Fruit fly (Drosophila melanogaster) whole organism, embryonic: ENCODE results near the gene Zasp66.

Source experiments
- B-H2 ChIP-seq: fragments of 200-800 bp; sonication (Bioruptor generic); optimal IDR thresholded peaks from 2 replicates; lab custom pipeline; 2018; ENCODE audit warnings: missing biosample characterization, mild to moderate bottlenecking, missing genetic modification characterization
- CG10147 ChIP-seq: fragments of 200-800 bp; sonication (Bioruptor generic); optimal IDR thresholded peaks from 2 replicates; lab custom pipeline; 2019; ENCODE audit warnings: missing biosample characterization, mild to moderate bottlenecking, missing genetic modification characterization, moderate library complexity
- CG10209 ChIP-seq: fragments of 200-800 bp; sonication (Bioruptor generic); optimal IDR thresholded peaks from 3 replicates; lab custom pipeline; 2017; ENCODE audit warnings: missing biosample characterization, mild to moderate bottlenecking, missing genetic modification characterization, missing genetic modification reagents
- CG11504 ChIP-seq: fragments of 200-800 bp; sonication (Bioruptor generic); optimal IDR thresholded peaks from 3 replicates; lab custom pipeline; 2019; ENCODE audit warnings: missing biosample characterization, mild to moderate bottlenecking, missing genetic modification characterization, moderate library complexity
- CG11695 ChIP-seq: fragments of 200-800 bp; sonication (Bioruptor generic); IDR thresholded peaks from 3 replicates; pipeline ENCODE4 v1.3.6; 2022; ENCODE audit warnings: missing biosample characterization, missing genetic modification characterization
- CG12299 ChIP-seq: fragments of 200-800 bp; sonication (Bioruptor generic); optimal IDR thresholded peaks from 2 replicates; lab custom pipeline; 2018; ENCODE audit warnings: missing biosample characterization, mild to moderate bottlenecking, missing genetic modification characterization
- CG13123 ChIP-seq: fragments of 200-800 bp; sonication (Bioruptor generic); optimal IDR thresholded peaks from 2 replicates; lab custom pipeline; 2016; ENCODE audit warnings: missing biosample characterization, missing genetic modification characterization
- CG13424 ChIP-seq: fragments of 200-800 bp; sonication (Bioruptor generic); optimal IDR thresholded peaks from 2 replicates; lab custom pipeline; 2019; ENCODE audit warnings: missing biosample characterization, mild to moderate bottlenecking, missing genetic modification characterization, moderate library complexity
- CG14014 ChIP-seq: fragments of 200-800 bp; sonication (Bioruptor generic); IDR thresholded peaks from 2 replicates; pipeline ENCODE4 v1.3.6; 2022; ENCODE audit warnings: missing biosample characterization, missing genetic modification characterization
- CG14441 ChIP-seq: fragments of 200-800 bp; sonication (Bioruptor generic); IDR thresholded peaks from 2 replicates; pipeline ENCODE4 v1.3.6; 2022; ENCODE audit warnings: missing biosample characterization, missing genetic modification characterization
- CG1647 ChIP-seq: fragments of 200-800 bp; sonication (Bioruptor generic); optimal IDR thresholded peaks from 3 replicates; lab custom pipeline; 2016; ENCODE audit warnings: missing biosample characterization, missing genetic modification characterization
- CG16779 ChIP-seq: fragments of 200-800 bp; sonication (Bioruptor generic); IDR thresholded peaks from 2 replicates; pipeline ENCODE4 v1.3.6; 2022; ENCODE audit warnings: missing biosample characterization, missing genetic modification characterization
- CG17186 ChIP-seq: fragments of 200-800 bp; sonication (Bioruptor generic); optimal IDR thresholded peaks from 3 replicates; lab custom pipeline; 2017; ENCODE audit warnings: missing biosample characterization, missing genetic modification reagents, missing genetic modification characterization
- CG18011 ChIP-seq: fragments of 200-800 bp; sonication (Bioruptor generic); optimal IDR thresholded peaks from 2 replicates; lab custom pipeline; 2017; ENCODE audit warnings: missing biosample characterization, missing genetic modification characterization, mild to moderate bottlenecking, moderate library complexity, missing genotype
- CG3281 ChIP-seq: fragments of 200-800 bp; sonication (Bioruptor generic); optimal IDR thresholded peaks from 3 replicates; lab custom pipeline; 2017; ENCODE audit warnings: missing biosample characterization, mild to moderate bottlenecking, missing genetic modification characterization
- CG34224 ChIP-seq: fragments of 200-800 bp; sonication (Bioruptor generic); IDR thresholded peaks from 3 replicates; pipeline ENCODE4 v1.3.6; 2022; ENCODE audit warnings: missing biosample characterization, missing genetic modification characterization; ENCODE audit not compliant: partially characterized antibody
- CG43689 ChIP-seq: fragments of 200-800 bp; sonication (Bioruptor generic); IDR thresholded peaks from 2 replicates; pipeline ENCODE4 v1.3.6; 2022; ENCODE audit warnings: missing biosample characterization, missing genetic modification characterization
- CG4617 ChIP-seq: fragments of 200-800 bp; sonication (Bioruptor generic); optimal IDR thresholded peaks from 3 replicates; lab custom pipeline; 2016; ENCODE audit warnings: missing biosample characterization, missing genetic modification characterization, borderline replicate concordance
- CG6854 ChIP-seq: fragments of 200-800 bp; sonication (Bioruptor generic); optimal IDR thresholded peaks from 3 replicates; lab custom pipeline; 2017; ENCODE audit warnings: missing biosample characterization, mild to moderate bottlenecking, missing genetic modification characterization
- CG8924 ChIP-seq: fragments of 200-800 bp; optimal IDR thresholded peaks from 3 replicates; lab custom pipeline; 2019; ENCODE audit warnings: missing biosample characterization, mild to moderate bottlenecking, missing genetic modification characterization, moderate library complexity
- CG8944 ChIP-seq: fragments of 200-800 bp; sonication (Bioruptor generic); optimal IDR thresholded peaks from 3 replicates; lab custom pipeline; 2016; ENCODE audit warnings: missing biosample characterization, missing genetic modification characterization
- D19B ChIP-seq: fragments of 200-800 bp; sonication (Bioruptor generic); optimal IDR thresholded peaks from 2 replicates; lab custom pipeline; 2017; ENCODE audit warnings: missing biosample characterization, mild to moderate bottlenecking, missing genetic modification characterization
- Doc2 ChIP-seq: fragments of 200-800 bp; sonication (Bioruptor generic); IDR thresholded peaks from 2 replicates; pipeline ENCODE4 v1.3.6; 2022; ENCODE audit warnings: missing biosample characterization, missing genetic modification characterization
- Fer3 ChIP-seq: fragments of 200-800 bp; sonication (Bioruptor generic); optimal IDR thresholded peaks from 2 replicates; lab custom pipeline; 2018; ENCODE audit warnings: missing biosample characterization, mild to moderate bottlenecking, missing genetic modification characterization, moderate library complexity
- Hmr ChIP-seq: fragments of 200-800 bp; sonication (Bioruptor generic); optimal IDR thresholded peaks from 3 replicates; lab custom pipeline; 2017; ENCODE audit warnings: mild to moderate bottlenecking, missing biosample characterization, missing genetic modification reagents, missing genetic modification characterization
- Hr78 ChIP-seq, 2 experiments: fragments of 200-800 bp in 1 of 2; fragments of >200 bp in 1 of 2; sonication (Bioruptor generic) in 1 of 2; optimal IDR thresholded peaks; 2 replicates each; lab custom pipeline; 2017 to 2019; ENCODE audit warnings: missing biosample characterization in 2 of 2, missing genetic modification characterization in 2 of 2, mild to moderate bottlenecking in 1 of 2, moderate library complexity in 1 of 2
- NC2α ChIP-seq: fragments of 200-800 bp; sonication (Bioruptor generic); optimal IDR thresholded peaks from 2 replicates; lab custom pipeline; 2016; ENCODE audit warnings: missing biosample characterization, missing genetic modification characterization
- Neu2 ChIP-seq: fragments of 200-800 bp; sonication (Bioruptor generic); optimal IDR thresholded peaks from 3 replicates; lab custom pipeline; 2016; ENCODE audit warnings: missing biosample characterization, missing genetic modification characterization, borderline replicate concordance
- NfI ChIP-seq: fragments of 200-800 bp; sonication (Bioruptor generic); optimal IDR thresholded peaks from 3 replicates; lab custom pipeline; 2018; ENCODE audit warnings: missing biosample characterization, mild to moderate bottlenecking, missing genetic modification characterization, moderate library complexity
- Oaz ChIP-seq: fragments of 200-800 bp; sonication (Bioruptor generic); IDR thresholded peaks from 2 replicates; pipeline ENCODE4 v1.3.6; 2022; ENCODE audit warnings: missing biosample characterization, missing genetic modification characterization
- Oli ChIP-seq: fragments of 200-800 bp; sonication (Bioruptor generic); optimal IDR thresholded peaks from 2 replicates; lab custom pipeline; 2018; ENCODE audit warnings: missing biosample characterization, mild to moderate bottlenecking, missing genetic modification characterization, moderate library complexity
- Spps ChIP-seq: fragments of 200-800 bp; sonication (Bioruptor generic); optimal IDR thresholded peaks from 2 replicates; lab custom pipeline; 2018; ENCODE audit warnings: missing biosample characterization, mild to moderate bottlenecking, missing genetic modification characterization
- Taf1 ChIP-seq: fragments of 200-800 bp; sonication (Bioruptor generic); IDR thresholded peaks from 2 replicates; pipeline ENCODE4 v1.3.6; 2022; ENCODE audit warnings: missing biosample characterization, missing genetic modification characterization
- bowl ChIP-seq: fragments of 200-800 bp; sonication (Bioruptor generic); IDR thresholded peaks from 2 replicates; pipeline ENCODE4 v1.3.6; 2022; ENCODE audit warnings: missing biosample characterization, missing genetic modification characterization
- dimm ChIP-seq: fragments of 200-800 bp; sonication (Bioruptor generic); IDR thresholded peaks from 2 replicates; pipeline ENCODE4 v1.3.6; 2022; ENCODE audit warnings: missing biosample characterization, missing genetic modification characterization
- fd96Cb ChIP-seq: fragments of 200-800 bp; sonication (Bioruptor generic); optimal IDR thresholded peaks from 2 replicates; lab custom pipeline; 2018; ENCODE audit warnings: missing biosample characterization, mild to moderate bottlenecking, missing genetic modification characterization, moderate library complexity
- hth ChIP-seq: fragments of >200 bp; optimal IDR thresholded peaks from 2 replicates; lab custom pipeline; 2017; ENCODE audit warnings: inconsistent platforms
- insv ChIP-seq, 2 experiments: fragments of 200-800 bp; sonication (Bioruptor generic); optimal IDR thresholded peaks; 3 replicates each; lab custom pipeline; 2016 to 2018; ENCODE audit warnings: missing biosample characterization in 2 of 2, missing genetic modification characterization in 2 of 2
- lov ChIP-seq, 2 experiments: fragments of 200-800 bp in 1 of 2; fragments of >200 bp in 1 of 2; sonication (Bioruptor generic) in 1 of 2; IDR thresholded peaks in 1 of 2; optimal IDR thresholded peaks in 1 of 2; 2 replicates in 1 of 2; 3 replicates in 1 of 2; pipeline versions ENCODE4 v1.3.6 to Lab custom; 2017 to 2022; ENCODE audit warnings: missing biosample characterization in 1 of 2, missing genetic modification characterization in 1 of 2
- org-1 ChIP-seq: fragments of 200-800 bp; sonication (Bioruptor generic); optimal IDR thresholded peaks from 2 replicates; lab custom pipeline; 2017; ENCODE audit warnings: missing biosample characterization, missing genetic modification characterization
- pb ChIP-seq: fragments of 200-800 bp; sonication (Bioruptor generic); optimal IDR thresholded peaks from 3 replicates; lab custom pipeline; 2016; ENCODE audit warnings: missing biosample characterization, missing genetic modification characterization
- ranshi ChIP-seq: fragments of 200-800 bp; sonication (Bioruptor generic); IDR thresholded peaks from 2 replicates; pipeline ENCODE4 v1.3.6; 2022; ENCODE audit warnings: missing biosample characterization, missing genetic modification characterization
- schlank ChIP-seq: fragments of 200-800 bp; sonication (Bioruptor generic); optimal IDR thresholded peaks from 2 replicates; lab custom pipeline; 2018; ENCODE audit warnings: missing biosample characterization, mild to moderate bottlenecking, missing genetic modification characterization
- slbo ChIP-seq: fragments of 200-800 bp; sonication (Bioruptor generic); IDR thresholded peaks from 2 replicates; pipeline ENCODE4 v1.3.6; 2022; ENCODE audit warnings: missing biosample characterization, missing genetic modification characterization
- sob ChIP-seq: fragments of 200-800 bp; sonication (Bioruptor generic); IDR thresholded peaks from 2 replicates; pipeline ENCODE4 v1.3.6; 2022; ENCODE audit warnings: missing biosample characterization, missing genetic modification characterization
- toy ChIP-seq: fragments of 200-800 bp; sonication (Bioruptor generic); IDR thresholded peaks from 2 replicates; pipeline ENCODE4 v1.3.6; 2022; ENCODE audit warnings: missing biosample characterization, missing genetic modification characterization
- tup ChIP-seq: fragments of 200-800 bp; sonication (Bioruptor generic); optimal IDR thresholded peaks from 2 replicates; lab custom pipeline; 2016; ENCODE audit warnings: missing biosample characterization, mild to moderate bottlenecking, missing genetic modification characterization, moderate library complexity
- unc-4 ChIP-seq: fragments of 200-800 bp; sonication (Bioruptor generic); IDR thresholded peaks from 2 replicates; pipeline ENCODE4 v1.3.6; 2022; ENCODE audit warnings: missing biosample characterization, missing genetic modification characterization; ENCODE audit not compliant: partially characterized antibody
- zfh1 ChIP-seq: fragments of 200-800 bp; sonication (Bioruptor generic); IDR thresholded peaks from 3 replicates; pipeline ENCODE4 v1.3.6; 2022; ENCODE audit warnings: missing biosample characterization, missing genetic modification characterization

Zasp66 gene

DNA sequence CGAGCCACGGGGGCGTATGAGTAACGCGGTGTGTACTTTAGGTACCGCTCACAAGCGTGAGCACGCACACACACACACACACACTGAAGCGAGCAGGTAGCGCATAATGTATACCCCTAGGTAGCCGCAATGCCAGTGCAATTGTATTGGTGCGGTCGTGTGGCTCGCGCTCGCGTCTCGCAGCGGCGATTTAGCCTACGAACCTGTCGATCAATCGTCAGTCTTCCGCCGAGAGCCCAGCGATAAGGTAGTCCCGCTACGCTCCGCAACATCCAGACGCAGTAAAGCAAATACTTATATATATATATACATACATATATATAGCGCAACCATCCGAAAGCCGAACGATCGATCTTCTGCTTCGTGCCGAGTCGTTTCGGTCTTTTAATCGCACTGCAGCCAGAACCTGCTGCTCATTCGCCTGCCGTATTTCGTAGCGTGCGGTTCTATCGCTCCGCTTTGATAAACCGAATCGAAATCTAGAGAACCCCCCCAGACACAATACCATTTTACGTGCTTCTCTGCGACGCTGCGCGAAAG, 51.4 kb downstream of the Zasp66 start, which contains the start of gene hry (continued):
- TF ChIP-seq ranshi (GFP tag; lab: Robert Waterston, UW) (peak; percentile 55; the same call in 1 of the 2 replicates), Oli (tag; lab: Kevin White, UChicago) (peak; percentile 44), CG13424 (tag; lab: Kevin White, UChicago) (peak; percentile 12), zfh1 (GFP tag; lab: Robert Waterston, UW) (peak; percentile 34; the same call in 1 of the 3 replicates), NfI (GFP tag; lab: Kevin White, UChicago) (no peak), CG18011 (GFP tag; lab: Kevin White, UChicago) (no peak), CG10209 (GFP tag; lab: Kevin White, UChicago) (peak; percentile 40), CG16779 (GFP tag; lab: Robert Waterston, UW) (no peak), bowl (GFP tag; lab: Robert Waterston, UW) (no peak; the same call in 1 of the 2 replicates), Neu2 (GFP tag; lab: Kevin White, UChicago) (no peak), schlank (tag; lab: Kevin White, UChicago) (no peak), CG11695 (GFP tag; lab: Robert Waterston, UW) (peak; percentile 30; the same call in 2 of the 3 replicates), Hmr (GFP tag; lab: Kevin White, UChicago) (peak; percentile 66), fd96Cb (tag; lab: Kevin White, UChicago) (no peak), insv (GFP tag; optimal IDR thresholded peaks at IDR 0.05; lab: Kevin White, UChicago) (no peak), NC2α (GFP tag; lab: Kevin White, UChicago) (peak; percentile 11), Taf1 (GFP tag; lab: Robert Waterston, UW) (0 out of 2 replicates have a peak, but pooled peaks have one; percentile 29), CG12299 (peak; percentile 39), D19B (no peak), Doc2 (no peak), dimm (GFP tag; lab: Robert Waterston, UW) (no peak), CG17186 (no peak), tup (GFP tag; lab: Kevin White, UChicago) (peak; percentile 45), CG43689 (GFP tag; lab: Robert Waterston, UW) (no peak), CG3281 (peak; percentile 54), org-1 (GFP tag; lab: Kevin White, UChicago) (peak; percentile 14), CG13123 (GFP tag; lab: Kevin White, UChicago) (no peak), CG11504 (peak; percentile 38), pb (GFP tag; lab: Kevin White, UChicago) (no peak), CG14441 (GFP tag; lab: Robert Waterston, UW) (no peak), CG6854 (GFP tag; lab: Kevin White, UChicago) (peak; percentile 48), slbo (GFP tag; lab: Robert Waterston, UW) (no peak), lov (optimal IDR thresholded peaks at IDR 0.05; lab: Kevin White, UChicago) (no peak), lov (GFP tag; IDR thresholded peaks at IDR 0.05; lab: Robert Waterston, UW) (0 out of 3 replicates have a peak, but pooled peaks have one; percentile 13), sob (GFP tag; lab: Robert Waterston, UW) (peak; percentile 48; the same call in 1 of the 2 replicates), CG14014 (GFP tag; lab: Robert Waterston, UW) (peak; percentile 62; the same call in 1 of the 2 replicates), CG4617 (GFP tag; lab: Kevin White, UChicago) (no peak), hth (lab: Kevin White, UChicago) (no peak), toy (GFP tag; lab: Robert Waterston, UW) (no peak), CG1647 (GFP tag; lab: Kevin White, UChicago) (no peak), CG8924 (tag; lab: Kevin White, UChicago) (peak; percentile 44), CG34224 (GFP tag; lab: Robert Waterston, UW) (peak; percentile 28; the same call in 1 of the 3 replicates), B-H2 (no peak), CG10147 (GFP tag; lab: Kevin White, UChicago) (peak; percentile 18), unc-4 (GFP tag; lab: Robert Waterston, UW) (peak; percentile 34; the same call in 1 of the 2 replicates), Spps (tag; lab: Kevin White, UChicago) (no peak), CG8944 (GFP tag; lab: Kevin White, UChicago) (no peak), Oaz (GFP tag; lab: Robert Waterston, UW) (no peak), Hr78 (GFP tag; optimal IDR thresholded peaks at IDR 0.05; lab: Kevin White, UChicago) (peak in 1 of 2 experiments; percentile 81), Fer3 (tag; lab: Kevin White, UChicago) (peak; percentile 5)
